Fruit fly (Drosophila melanogaster): ENCODE data around the gene rdgB.

rdgB gene

DNA sequence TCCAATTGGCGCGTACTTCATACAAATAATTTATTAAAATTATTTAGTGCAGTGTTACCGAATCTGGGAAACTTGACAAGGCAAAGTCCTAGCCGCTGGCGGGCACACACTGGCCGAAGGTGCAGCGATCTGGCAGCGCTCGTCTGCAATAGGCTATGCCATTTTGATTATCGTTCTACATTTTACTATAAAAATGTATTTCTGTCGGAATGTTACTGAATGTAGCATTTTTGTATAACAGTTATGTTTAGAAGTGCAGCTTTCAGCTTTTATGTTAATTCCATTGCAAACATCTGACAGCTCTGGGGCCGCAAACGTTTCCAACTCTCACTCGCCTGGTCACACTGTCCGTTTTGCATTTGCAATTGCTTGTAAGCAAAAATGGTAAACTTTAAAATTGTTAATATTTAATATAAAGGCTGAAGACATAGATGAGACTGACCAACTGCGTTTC lies 17.9 kb upstream of the rdgB start, which contains the start of gene Grip91:
TSS of gene Grip91 (minus strand) at position 85 of the 454 bp plus-strand sequence.
- TF ChIP-seq CG7101 (tag; optimal IDR thresholded peaks at IDR 0.05) = no peak
- peak; percentile 23 for TF ChIP-seq toe (GFP tag; optimal IDR thresholded peaks at IDR 0.05)
- TF ChIP-seq cnc (optimal IDR thresholded peaks at IDR 0.05) = no peak
- TF ChIP-seq Crg-1 (GFP tag; optimal IDR thresholded peaks at IDR 0.05) = peak; percentile 52
- TF ChIP-seq kay (GFP tag; ENCODE audit: borderline replicate concordance) = no peak
- no peak for TF ChIP-seq Clk (GFP tag; optimal IDR thresholded peaks at IDR 0.05)
- no peak for TF ChIP-seq CG33017 (tag; optimal IDR thresholded peaks at IDR 0.05)
- TF ChIP-seq Hr96 (GFP tag; optimal IDR thresholded peaks at IDR 0.05) = no peak
- TF ChIP-seq tj (GFP tag; optimal IDR thresholded peaks at IDR 0.05) = peak; percentile 77
- peak; percentile 86 for TF ChIP-seq CG14711 (tag; optimal IDR thresholded peaks at IDR 0.05)
- TF ChIP-seq pad (GFP tag; optimal IDR thresholded peaks at IDR 0.05) = peak; percentile 35
- TF ChIP-seq bab1 (GFP tag; optimal IDR thresholded peaks at IDR 0.05) = peak; percentile 60
- TF ChIP-seq CG1620 (GFP tag; optimal IDR thresholded peaks at IDR 0.05) = peak; percentile 49
- TF ChIP-seq cic (GFP tag; optimal IDR thresholded peaks at IDR 0.05) = no peak
- TF ChIP-seq CG11617 (GFP tag; optimal IDR thresholded peaks at IDR 0.05) = peak; percentile 17
- no peak for TF ChIP-seq CG7045 (GFP tag; optimal IDR thresholded peaks at IDR 0.05)
- TF ChIP-seq ovo (GFP tag; optimal IDR thresholded peaks at IDR 0.05) = no peak
- TF ChIP-seq CG5204 (GFP tag; optimal IDR thresholded peaks at IDR 0.05) = no peak
- TF ChIP-seq CG12768 (GFP tag; optimal IDR thresholded peaks at IDR 0.05) = no peak
- peak; percentile 44 for TF ChIP-seq Mnt (GFP tag; optimal IDR thresholded peaks at IDR 0.05)

DNA sequence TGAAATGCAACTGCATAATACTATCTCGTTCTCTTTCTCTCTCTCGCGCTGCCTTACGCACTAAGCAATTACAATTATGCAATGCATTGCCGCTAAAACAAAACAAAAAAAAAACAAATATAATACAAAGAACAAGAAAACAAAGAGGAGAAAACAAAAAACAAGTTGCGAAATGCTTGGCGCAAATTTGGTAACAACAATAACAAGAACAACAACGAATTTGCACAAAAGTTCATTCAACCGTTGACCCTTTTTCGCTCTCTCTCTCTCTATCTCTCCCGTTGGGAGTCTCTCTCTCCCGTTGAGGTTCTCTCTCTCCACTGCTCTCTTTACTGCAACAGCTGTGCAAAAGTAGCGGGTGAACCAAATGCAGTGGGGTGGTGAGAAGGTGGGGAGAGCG lies 15.5 kb upstream of the rdgB start:
- TF ChIP-seq CG7101 (tag; optimal IDR thresholded peaks at IDR 0.05) = no peak
- peak; percentile 20 for TF ChIP-seq tj (GFP tag; optimal IDR thresholded peaks at IDR 0.05)

- TF ChIP-seq CG7045 (GFP tag; optimal IDR thresholded peaks at IDR 0.05) = no peak
- TF ChIP-seq ovo (GFP tag; optimal IDR thresholded peaks at IDR 0.05) = peak; percentile 65
- no peak for TF ChIP-seq CG14711 (tag; optimal IDR thresholded peaks at IDR 0.05)
- peak; percentile 17 for TF ChIP-seq bab1 (GFP tag; optimal IDR thresholded peaks at IDR 0.05)
- TF ChIP-seq cic (GFP tag; optimal IDR thresholded peaks at IDR 0.05) = no peak
- no peak for TF ChIP-seq Crg-1 (GFP tag; optimal IDR thresholded peaks at IDR 0.05)
- TF ChIP-seq kay (GFP tag; ENCODE audit: borderline replicate concordance) = peak; percentile 49
- peak; percentile 75 for TF ChIP-seq tj (GFP tag; optimal IDR thresholded peaks at IDR 0.05)
These were observed 14.7 kb upstream of the rdgB start for dm6 chrX:13747635-13748467.

- TF ChIP-seq CG7045 (GFP tag; optimal IDR thresholded peaks at IDR 0.05) = peak; percentile 50
- no peak for TF ChIP-seq Hr96 (GFP tag; optimal IDR thresholded peaks at IDR 0.05)
- TF ChIP-seq CG11617 (GFP tag; optimal IDR thresholded peaks at IDR 0.05) = peak; percentile 76
- TF ChIP-seq CG5204 (GFP tag; optimal IDR thresholded peaks at IDR 0.05) = peak; percentile 36
- no peak for TF ChIP-seq kay (GFP tag; ENCODE audit: borderline replicate concordance)
- TF ChIP-seq cnc (optimal IDR thresholded peaks at IDR 0.05) = no peak
- no peak for TF ChIP-seq toe (GFP tag; optimal IDR thresholded peaks at IDR 0.05)
- TF ChIP-seq Clk (GFP tag; optimal IDR thresholded peaks at IDR 0.05) = no peak
- TF ChIP-seq bab1 (GFP tag; optimal IDR thresholded peaks at IDR 0.05) = peak; percentile 47
- peak; percentile 75 for TF ChIP-seq CG14711 (tag; optimal IDR thresholded peaks at IDR 0.05)
- no peak for TF ChIP-seq pad (GFP tag; optimal IDR thresholded peaks at IDR 0.05)
- TF ChIP-seq tj (GFP tag; optimal IDR thresholded peaks at IDR 0.05) = peak; percentile 63
- no peak for TF ChIP-seq Crg-1 (GFP tag; optimal IDR thresholded peaks at IDR 0.05)
- TF ChIP-seq CG7101 (tag; optimal IDR thresholded peaks at IDR 0.05) = peak; percentile 84
- no peak for TF ChIP-seq CG12768 (GFP tag; optimal IDR thresholded peaks at IDR 0.05)
- peak; percentile 12 for TF ChIP-seq cic (GFP tag; optimal IDR thresholded peaks at IDR 0.05)
- no peak for TF ChIP-seq CG1620 (GFP tag; optimal IDR thresholded peaks at IDR 0.05)
- TF ChIP-seq ovo (GFP tag; optimal IDR thresholded peaks at IDR 0.05) = peak; percentile 63
- TF ChIP-seq CG33017 (tag; optimal IDR thresholded peaks at IDR 0.05) = peak; percentile 54
- peak; percentile 70 for TF ChIP-seq Mnt (GFP tag; optimal IDR thresholded peaks at IDR 0.05)
These were observed 13.4 kb upstream of the rdgB start for dm6 chrX:13748906-13749872.

DNA sequence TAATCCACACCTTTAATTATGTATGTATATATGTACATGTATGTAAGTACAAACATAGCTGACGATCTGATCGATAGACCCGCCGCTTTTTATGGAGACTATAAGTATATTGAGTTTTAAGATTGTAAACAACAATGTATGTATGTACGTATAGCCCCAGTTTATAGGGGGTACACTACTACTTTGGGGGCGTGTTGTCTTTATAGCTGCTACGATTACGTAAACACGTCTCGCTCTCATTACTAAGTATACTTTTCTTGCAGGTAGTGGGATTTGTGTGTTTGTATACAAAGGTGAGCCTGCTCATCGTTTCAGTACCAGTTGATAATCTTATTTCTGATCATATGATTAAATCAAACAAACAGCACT lies 12.7 kb upstream of the rdgB start:
- TF ChIP-seq kay (GFP tag; ENCODE audit: borderline replicate concordance) (peak; percentile 78), CG33017 (tag; optimal IDR thresholded peaks at IDR 0.05) (no peak), CG12768 (GFP tag; optimal IDR thresholded peaks at IDR 0.05) (no peak), bab1 (GFP tag; optimal IDR thresholded peaks at IDR 0.05) (no peak), tj (GFP tag; optimal IDR thresholded peaks at IDR 0.05) (no peak), toe (GFP tag; optimal IDR thresholded peaks at IDR 0.05) (no peak), pad (GFP tag; optimal IDR thresholded peaks at IDR 0.05) (no peak), cic (GFP tag; optimal IDR thresholded peaks at IDR 0.05) (peak; percentile 81), Mnt (GFP tag; optimal IDR thresholded peaks at IDR 0.05) (no peak), CG7045 (GFP tag; optimal IDR thresholded peaks at IDR 0.05) (no peak)

All from whole organism, adult.